Worm (Caenorhabditis elegans) whole organism, L4 larva: Measurements from ENCODE around the gene W08F4.7.

ENCODE experiments used
- D1046.2 ChIP-seq: fragments of 200-800 bp; sonication (Bioruptor generic); IDR thresholded peaks from 2 replicates; pipeline ENCODE4 v1.3.6; 2022; ENCODE audit warnings: missing genetic modification characterization, missing compliant biosample characterization
- T20F7.1 ChIP-seq: fragments of 200-800 bp; sonication (Bioruptor generic); optimal IDR thresholded peaks from 2 replicates; lab custom pipeline; 2018; ENCODE audit warnings: mild to moderate bottlenecking, missing genetic modification characterization, missing compliant biosample characterization
- Y5F2A.4 ChIP-seq: fragments of 200-800 bp; sonication (Bioruptor generic); optimal IDR thresholded peaks from 2 replicates; lab custom pipeline; 2018; ENCODE audit warnings: mild to moderate bottlenecking, missing genetic modification characterization, missing compliant biosample characterization
- ZK546.5 ChIP-seq, 2 experiments: sonication (generic microtip); optimal IDR thresholded peaks; 2 replicates each; lab custom pipeline; 2017; ENCODE audit warnings: missing biosample characterization in 2 of 2, missing genetic modification characterization in 2 of 2
- aha-1 ChIP-seq: fragments of 150-350 bp; peaks from one replicate; lab custom pipeline; 2014; ENCODE audit warnings: missing biosample characterization, missing genetic modification characterization
- arid-1 ChIP-seq: fragments of 200-800 bp; sonication (Bioruptor generic); conservative IDR thresholded peaks from 2 replicates; pipeline ENCODE4 v1.3.6; 2022; ENCODE audit warnings: missing genetic modification reagents, missing genetic modification characterization, missing compliant biosample characterization
- attf-4 ChIP-seq: sonication (generic microtip); optimal IDR thresholded peaks from 3 replicates; lab custom pipeline; 2017; ENCODE audit warnings: missing biosample characterization, missing genetic modification characterization
- ceh-20 ChIP-seq: fragments of 200-800 bp; sonication (Bioruptor generic); IDR thresholded peaks from 2 replicates; pipeline ENCODE4 v1.3.6; 2022; ENCODE audit warnings: missing genetic modification reagents, missing genetic modification characterization, missing compliant biosample characterization
- cey-2 ChIP-seq: sonication (generic microtip); optimal IDR thresholded peaks from 3 replicates; lab custom pipeline; 2017; ENCODE audit warnings: missing genetic modification characterization, mild to moderate bottlenecking, missing compliant biosample characterization, antibody characterized with exemption, borderline replicate concordance; ENCODE audit not compliant: insufficient read depth
- daf-16 ChIP-seq, 3 experiments: sonication (generic microtip); optimal IDR thresholded peaks; 2 replicates each; lab custom pipeline; 2016 to 2017; ENCODE audit warnings: missing genetic modification characterization in 3 of 3, missing genetic modification reagents in 3 of 3, mild to moderate bottlenecking in 2 of 3, missing compliant biosample characterization in 2 of 3, missing biosample characterization in 1 of 3, moderate library complexity in 1 of 3
- daf-19 ChIP-seq: fragments of 200-800 bp; sonication (Bioruptor generic); conservative IDR thresholded peaks from 2 replicates; pipeline ENCODE4 v1.3.6; 2022; ENCODE audit warnings: missing genetic modification characterization, missing compliant biosample characterization
- daf-8 ChIP-seq: fragments of 200-800 bp; sonication (Bioruptor generic); IDR thresholded peaks from 2 replicates; pipeline ENCODE4 v1.3.6; 2022; ENCODE audit warnings: missing genetic modification characterization, missing compliant biosample characterization
- dmd-6 ChIP-seq: fragments of 200-800 bp; sonication (Bioruptor generic); IDR thresholded peaks from 2 replicates; pipeline ENCODE4 v1.3.6; 2022; ENCODE audit warnings: missing genetic modification reagents, missing genetic modification characterization, missing compliant biosample characterization
- dpl-1 ChIP-seq: fragments of 150-350 bp; optimal IDR thresholded peaks from 2 replicates; lab custom pipeline; 2014; ENCODE audit warnings: missing biosample characterization, missing genetic modification reagents, missing genetic modification characterization
- dve-1 ChIP-seq: sonication (generic microtip); optimal IDR thresholded peaks from 2 replicates; lab custom pipeline; 2017; ENCODE audit warnings: antibody characterized with exemption, mild to moderate bottlenecking, missing genetic modification characterization, missing compliant biosample characterization; ENCODE audit not compliant: insufficient read depth
- egl-27 ChIP-seq: sonication (generic microtip); optimal IDR thresholded peaks from 3 replicates; lab custom pipeline; 2017; ENCODE audit warnings: missing biosample characterization, missing genetic modification reagents, missing genetic modification characterization
- fkh-10 ChIP-seq: fragments of 150-350 bp; optimal IDR thresholded peaks from 2 replicates; lab custom pipeline; 2014; ENCODE audit warnings: missing biosample characterization, missing genetic modification reagents, missing genetic modification characterization
- hlh-11 ChIP-seq: fragments of 200-800 bp; sonication (Bioruptor generic); optimal IDR thresholded peaks from 2 replicates; lab custom pipeline; 2018; ENCODE audit warnings: mild to moderate bottlenecking, missing genetic modification characterization, missing compliant biosample characterization
- hlh-30 ChIP-seq: sonication (generic microtip); optimal IDR thresholded peaks from 2 replicates; lab custom pipeline; 2017; ENCODE audit warnings: antibody characterized with exemption, mild to moderate bottlenecking, missing genetic modification characterization, missing compliant biosample characterization; ENCODE audit not compliant: insufficient read depth
- lin-15B ChIP-seq: fragments of 150-350 bp; sonication (generic microtip); optimal IDR thresholded peaks from 3 replicates; lab custom pipeline; 2014; ENCODE audit warnings: missing biosample characterization, missing genetic modification characterization
- lin-29 ChIP-seq: fragments of 200-800 bp; sonication (Bioruptor generic); IDR thresholded peaks from 2 replicates; pipeline ENCODE4 v1.3.6; 2022; ENCODE audit warnings: missing genetic modification reagents, missing genetic modification characterization, missing compliant biosample characterization
- lin-38 ChIP-seq: fragments of 200-800 bp; sonication (Bioruptor generic); IDR thresholded peaks from 2 replicates; pipeline ENCODE4 v1.3.6; 2022; ENCODE audit warnings: missing genetic modification reagents, missing genetic modification characterization, missing compliant biosample characterization
- mep-1 ChIP-seq: fragments of 150-350 bp; sonication (generic microtip); optimal IDR thresholded peaks from 3 replicates; lab custom pipeline; 2014; ENCODE audit warnings: missing biosample characterization, missing genetic modification characterization
- mxl-3 ChIP-seq: fragments of 200-800 bp; sonication (Bioruptor generic); optimal IDR thresholded peaks from 2 replicates; lab custom pipeline; 2018; ENCODE audit warnings: mild to moderate bottlenecking, missing genetic modification characterization, missing compliant biosample characterization
- nhr-10 ChIP-seq: fragments of 150-350 bp; optimal IDR thresholded peaks from 2 replicates; lab custom pipeline; 2014; ENCODE audit warnings: missing biosample characterization, missing genetic modification characterization
- nhr-11 ChIP-seq: fragments of 150-350 bp; optimal IDR thresholded peaks from 2 replicates; lab custom pipeline; 2014; ENCODE audit warnings: missing biosample characterization, missing genetic modification characterization
- nhr-111 ChIP-seq: fragments of 200-800 bp; sonication (Bioruptor generic); optimal IDR thresholded peaks from 2 replicates; lab custom pipeline; 2018; ENCODE audit warnings: mild to moderate bottlenecking, missing genetic modification characterization, missing compliant biosample characterization
- nhr-237 ChIP-seq: sonication (generic microtip); optimal IDR thresholded peaks from 2 replicates; lab custom pipeline; 2017; ENCODE audit warnings: missing biosample characterization, missing genetic modification characterization
- nhr-28 ChIP-seq: fragments of 150-350 bp; optimal IDR thresholded peaks from 2 replicates; lab custom pipeline; 2014; ENCODE audit warnings: missing biosample characterization, missing genetic modification characterization
- nhr-42 ChIP-seq: fragments of 200-800 bp; sonication (Bioruptor generic); IDR thresholded peaks from 2 replicates; pipeline ENCODE4 v1.3.6; 2022; ENCODE audit warnings: missing genetic modification characterization, missing compliant biosample characterization
- nhr-77 ChIP-seq: fragments of 150-350 bp; optimal IDR thresholded peaks from 2 replicates; lab custom pipeline; 2014; ENCODE audit warnings: missing biosample characterization, missing genetic modification characterization
- pha-4 ChIP-seq, 2 experiments: fragments of 150-350 bp in 1 of 2; fragments of 200-800 bp in 1 of 2; sonication (Bioruptor generic) in 1 of 2; IDR thresholded peaks in 1 of 2; optimal IDR thresholded peaks in 1 of 2; 2 replicates each; pipeline versions ENCODE4 v1.3.6 to Lab custom; 2014 to 2022; ENCODE audit warnings: missing genetic modification characterization in 2 of 2, missing genetic modification reagents in 2 of 2, missing biosample characterization in 1 of 2, missing compliant biosample characterization in 1 of 2
- sdz-12 ChIP-seq: fragments of 200-800 bp; sonication (Bioruptor generic); optimal IDR thresholded peaks from 2 replicates; lab custom pipeline; 2018; ENCODE audit warnings: mild to moderate bottlenecking, missing genetic modification characterization, missing compliant biosample characterization
- set-16 ChIP-seq: fragments of 200-800 bp; sonication (Bioruptor generic); IDR thresholded peaks from 2 replicates; pipeline ENCODE4 v1.3.6; 2022; ENCODE audit warnings: missing genetic modification reagents, missing genetic modification characterization, missing compliant biosample characterization
- snpc-4 ChIP-seq: fragments of 150-350 bp; optimal IDR thresholded peaks from 2 replicates; lab custom pipeline; 2014; ENCODE audit warnings: missing biosample characterization, missing genetic modification characterization
- spr-1 ChIP-seq: sonication (generic microtip); optimal IDR thresholded peaks from 2 replicates; lab custom pipeline; 2016; ENCODE audit warnings: mild to moderate bottlenecking, missing genetic modification characterization, missing compliant biosample characterization
- spr-3 ChIP-seq: fragments of 200-800 bp; sonication (Bioruptor generic); optimal IDR thresholded peaks from 2 replicates; lab custom pipeline; 2018; ENCODE audit warnings: mild to moderate bottlenecking, missing genetic modification characterization, missing compliant biosample characterization
- unc-39 ChIP-seq: sonication (generic microtip); optimal IDR thresholded peaks from 2 replicates; lab custom pipeline; 2017; ENCODE audit warnings: missing biosample characterization, missing genetic modification characterization
- unc-62 ChIP-seq, 3 experiments: fragments of 150-350 bp in 1 of 3; sonication (generic microtip); optimal IDR thresholded peaks in 2 of 3; peaks in 1 of 3; 1 replicate in 1 of 3; 2 replicates in 2 of 3; lab custom pipeline; 2014 to 2017; ENCODE audit warnings: missing biosample characterization in 3 of 3, missing genetic modification characterization in 3 of 3, missing genetic modification reagents in 3 of 3, missing genotype in 1 of 3
- ztf-11 ChIP-seq: fragments of 150-350 bp; optimal IDR thresholded peaks from 2 replicates; lab custom pipeline; 2014; ENCODE audit warnings: missing biosample characterization, missing genetic modification characterization
- ztf-7 ChIP-seq: fragments of 150-350 bp; optimal IDR thresholded peaks from 2 replicates; lab custom pipeline; 2014; ENCODE audit warnings: missing biosample characterization, missing genetic modification characterization

W08F4.7 gene

ce11 chrII:608757-609156 lies 31.2 kb upstream of the W08F4.7 start, which contains the start of gene W04H10.1:
TSS of gene W04H10.1 (plus strand) at chrII:609057.
- no peak for TF ChIP-seq daf-19 (GFP tag; lab: Robert Waterston, UW)

ce11 chrII:608341-608740 lies 30.8 kb upstream of the W08F4.7 start, which contains the start of gene W04H10.6:
TSS of gene W04H10.6 (minus strand) at chrII:608441.
- TF ChIP-seq nhr-42 (no peak), unc-62 (GFP tag; optimal IDR thresholded peaks at IDR 0.05 in 1 of 2; lab: Kevin White, UChicago) (peak in 1 of 2 experiments; percentile 10), unc-62 (tag; optimal IDR thresholded peaks at IDR 0.05; lab: Kevin White, UChicago) (no peak)

ce11 chrII:606033-606432 lies 28.5 kb upstream of the W08F4.7 start, which contains the start of gene W04H10.5:
TSS of gene W04H10.5 (plus strand) at chrII:606333.
- TF ChIP-seq Y5F2A.4 (GFP tag; lab: Kevin White, UChicago) = no peak
- no peak for TF ChIP-seq sdz-12 (GFP tag; lab: Kevin White, UChicago)
- no peak for TF ChIP-seq D1046.2
- TF ChIP-seq nhr-10 = no peak
- no peak for TF ChIP-seq egl-27 (tag; lab: Kevin White, UChicago)
- no peak for TF ChIP-seq lin-15B (tag; lab: Kevin White, UChicago)
- TF ChIP-seq pha-4 (GFP tag; IDR thresholded peaks at IDR 0.05; lab: Robert Waterston, UW) = no peak
- no peak for TF ChIP-seq pha-4 (tag; optimal IDR thresholded peaks at IDR 0.05; lab: Kevin White, UChicago)
- no peak for TF ChIP-seq attf-4 (tag; lab: Kevin White, UChicago)
- no peak for TF ChIP-seq nhr-77 (tag; lab: Kevin White, UChicago)
- no peak for TF ChIP-seq hlh-30 (tag; lab: Kevin White, UChicago)
- no peak for TF ChIP-seq lin-29 (GFP tag; lab: Robert Waterston, UW)
- no peak for TF ChIP-seq snpc-4 (tag; lab: Kevin White, UChicago)
- no peak for TF ChIP-seq unc-39 (tag; lab: Kevin White, UChicago)
- no peak for TF ChIP-seq ceh-20 (GFP tag; lab: Robert Waterston, UW)
- no peak for TF ChIP-seq spr-1 (tag; lab: Kevin White, UChicago)
- TF ChIP-seq dve-1 (tag; lab: Kevin White, UChicago) = no peak
- TF ChIP-seq nhr-28 (tag; lab: Kevin White, UChicago) = no peak
- no peak for TF ChIP-seq ZK546.5 (tag; optimal IDR thresholded peaks at IDR 0.05; lab: Kevin White, UChicago)

ce11 chrII:605267-605666 lies 27.7 kb upstream of the W08F4.7 start, which contains the start of gene W04H10.2:
TSS of gene W04H10.2 (plus strand) at chrII:605567.
- no peak for TF ChIP-seq spr-3 (GFP tag; lab: Kevin White, UChicago)
- TF ChIP-seq nhr-11 (tag; lab: Kevin White, UChicago) = no peak
- no peak for TF ChIP-seq T20F7.1 (GFP tag; lab: Kevin White, UChicago)
- no peak for TF ChIP-seq daf-19 (GFP tag; lab: Robert Waterston, UW)
- TF ChIP-seq nhr-111 (GFP tag; lab: Kevin White, UChicago) = no peak
- no peak for TF ChIP-seq mxl-3 (GFP tag; lab: Kevin White, UChicago)

- TF ChIP-seq lin-15B (tag; lab: Kevin White, UChicago) (no peak), dpl-1 (GFP tag; lab: Kevin White, UChicago) (peak; percentile 19), nhr-237 (tag; lab: Kevin White, UChicago) (no peak), lin-29 (GFP tag; lab: Robert Waterston, UW) (no peak), set-16 (GFP tag; lab: Robert Waterston, UW) (no peak), arid-1 (GFP tag; lab: Robert Waterston, UW) (no peak), hlh-30 (tag; lab: Kevin White, UChicago) (peak; percentile 94), sdz-12 (GFP tag; lab: Kevin White, UChicago) (no peak), dmd-6 (GFP tag; lab: Robert Waterston, UW) (no peak), lin-38 (GFP tag; lab: Robert Waterston, UW) (no peak), hlh-11 (tag; lab: Kevin White, UChicago) (peak; percentile 88), mep-1 (peak; percentile 72), Y5F2A.4 (GFP tag; lab: Kevin White, UChicago) (no peak), daf-8 (GFP tag; lab: Robert Waterston, UW) (no peak), unc-62 (GFP tag; optimal IDR thresholded peaks at IDR 0.05 in 1 of 2; lab: Kevin White, UChicago) (peak in 1 of 2 experiments; percentile 96), unc-62 (tag; optimal IDR thresholded peaks at IDR 0.05; lab: Kevin White, UChicago) (no peak), daf-16 (GFP tag; optimal IDR thresholded peaks at IDR 0.05; lab: Kevin White, UChicago) (no peak), daf-16 (tag; optimal IDR thresholded peaks at IDR 0.05; lab: Kevin White, UChicago) (no peak), ztf-11 (tag; lab: Kevin White, UChicago) (no peak), cey-2 (tag; lab: Kevin White, UChicago) (no peak), fkh-10 (GFP tag; lab: Kevin White, UChicago) (no peak), D1046.2 (no peak), ztf-7 (tag; lab: Kevin White, UChicago) (no peak), aha-1 (peak; percentile 89), dve-1 (tag; lab: Kevin White, UChicago) (peak; percentile 45)
Measured at ce11 chrII:602969-603368, 25.4 kb upstream of the W08F4.7 start.
